Worm (Caenorhabditis elegans) whole organism, early embryonic: ENCODE data around the gene sfxn-2.

Source experiments
- B0310.2 ChIP-seq: sonication (generic microtip); optimal IDR thresholded peaks from 2 replicates; lab custom pipeline; 2016; ENCODE audit warnings: mild to moderate bottlenecking, missing genetic modification characterization, missing compliant biosample characterization
- F13C5.2 ChIP-seq: sonication (generic microtip); optimal IDR thresholded peaks from 2 replicates; lab custom pipeline; 2017; ENCODE audit warnings: mild to moderate bottlenecking, missing genetic modification characterization, inconsistent platforms, missing compliant biosample characterization
- aly-1 ChIP-seq: sonication (generic microtip); optimal IDR thresholded peaks from 2 replicates; lab custom pipeline; 2016; ENCODE audit warnings: missing genetic modification characterization, missing compliant biosample characterization
- ama-1 ChIP-seq: fragments of 150-350 bp; optimal IDR thresholded peaks from 2 replicates; lab custom pipeline; 2014
- ceh-13 ChIP-seq: fragments of 200-800 bp; sonication (Bioruptor generic); optimal IDR thresholded peaks from 2 replicates; lab custom pipeline; 2018; ENCODE audit warnings: mild to moderate bottlenecking, missing genetic modification characterization, missing compliant biosample characterization
- ceh-36 ChIP-seq: sonication (generic microtip); optimal IDR thresholded peaks from 2 replicates; lab custom pipeline; 2016; ENCODE audit warnings: missing genetic modification characterization, inconsistent platforms, missing compliant biosample characterization
- ets-7 ChIP-seq: sonication (generic microtip); optimal IDR thresholded peaks from 2 replicates; lab custom pipeline; 2016; ENCODE audit warnings: missing genotype, missing genetic modification characterization, missing compliant biosample characterization
- flt-1 ChIP-seq: fragments of 200-800 bp; sonication (Bioruptor generic); IDR thresholded peaks from 2 replicates; pipeline ENCODE4 v1.3.6; 2022; ENCODE audit warnings: missing genetic modification characterization, missing compliant biosample characterization
- hmbx-1 ChIP-seq: sonication (generic microtip); optimal IDR thresholded peaks from 2 replicates; lab custom pipeline; 2016; ENCODE audit warnings: mild to moderate bottlenecking, missing genetic modification characterization, missing compliant biosample characterization
- hmg-4 ChIP-seq: fragments of 200-800 bp; sonication (Bioruptor generic); optimal IDR thresholded peaks from 2 replicates; lab custom pipeline; 2018; ENCODE audit warnings: mild to moderate bottlenecking, missing genetic modification characterization, missing compliant biosample characterization
- hnd-1 ChIP-seq: sonication (generic microtip); optimal IDR thresholded peaks from 2 replicates; lab custom pipeline; 2016; ENCODE audit warnings: missing genetic modification characterization, missing compliant biosample characterization
- pes-1 ChIP-seq: fragments of 200-800 bp; sonication (Bioruptor generic); IDR thresholded peaks from 2 replicates; pipeline ENCODE4 v1.3.6; 2022; ENCODE audit warnings: missing genetic modification reagents, missing genetic modification characterization, missing compliant biosample characterization
- scrt-1 ChIP-seq: fragments of 200-800 bp; sonication (Bioruptor generic); IDR thresholded peaks from 2 replicates; pipeline ENCODE4 v1.3.6; 2022; ENCODE audit warnings: missing genetic modification characterization, missing compliant biosample characterization
- sea-1 ChIP-seq: fragments of 200-800 bp; sonication (Bioruptor generic); conservative IDR thresholded peaks from 2 replicates; pipeline ENCODE4 v1.3.6; 2022; ENCODE audit warnings: missing genetic modification characterization, missing compliant biosample characterization
- tbx-11 ChIP-seq: fragments of 200-800 bp; sonication (Bioruptor generic); IDR thresholded peaks from 2 replicates; pipeline ENCODE4 v1.3.6; 2022; ENCODE audit warnings: missing genetic modification characterization, missing compliant biosample characterization
- tbx-37 ChIP-seq: fragments of 200-800 bp; sonication (Bioruptor generic); conservative IDR thresholded peaks from 2 replicates; pipeline ENCODE4 v1.3.6; 2022; ENCODE audit warnings: missing genetic modification reagents, missing genetic modification characterization, missing compliant biosample characterization
- tra-4 ChIP-seq: sonication (generic microtip); optimal IDR thresholded peaks from 2 replicates; lab custom pipeline; 2017; ENCODE audit warnings: missing genetic modification characterization, missing compliant biosample characterization

Gene sfxn-2

DNA sequence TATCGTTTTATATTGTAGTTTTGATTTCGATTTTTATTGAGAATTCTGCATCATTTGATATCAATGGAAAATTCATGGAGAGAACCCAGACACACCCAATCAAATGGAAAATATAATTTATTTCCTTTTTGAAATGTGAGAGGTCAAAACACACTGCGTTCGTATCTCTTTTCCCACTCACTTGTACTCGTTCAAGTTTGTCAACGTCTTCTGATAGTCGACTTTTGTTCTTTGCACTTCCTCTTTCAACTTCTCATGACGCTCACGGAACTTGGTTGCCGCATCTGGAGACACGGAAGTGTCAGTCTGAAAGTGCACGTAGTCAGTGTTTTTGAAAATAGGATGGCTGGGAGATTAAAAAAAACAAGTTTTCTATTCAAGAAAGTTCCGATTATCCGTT is 32.2 kb upstream of the sfxn-2 start:
- TF ChIP-seq aly-1 (tag; lab: Kevin White, UChicago) (no peak), hmbx-1 (tag; lab: Kevin White, UChicago) (no peak), ceh-13 (GFP tag; lab: Kevin White, UChicago) (no peak), hnd-1 (no peak), sea-1 (GFP tag; lab: Robert Waterston, UW) (no peak), hmg-4 (GFP tag; lab: Kevin White, UChicago) (no peak), pes-1 (GFP tag; lab: Robert Waterston, UW) (no peak), ama-1 (no peak), ceh-36 (tag; lab: Kevin White, UChicago) (no peak), flt-1 (GFP tag; lab: Robert Waterston, UW) (no peak), tbx-37 (GFP tag; lab: Robert Waterston, UW) (no peak), F13C5.2 (no peak), scrt-1 (no peak), tbx-11 (GFP tag; lab: Robert Waterston, UW) (no peak), B0310.2 (no peak), tra-4 (tag; lab: Kevin White, UChicago) (no peak)

DNA sequence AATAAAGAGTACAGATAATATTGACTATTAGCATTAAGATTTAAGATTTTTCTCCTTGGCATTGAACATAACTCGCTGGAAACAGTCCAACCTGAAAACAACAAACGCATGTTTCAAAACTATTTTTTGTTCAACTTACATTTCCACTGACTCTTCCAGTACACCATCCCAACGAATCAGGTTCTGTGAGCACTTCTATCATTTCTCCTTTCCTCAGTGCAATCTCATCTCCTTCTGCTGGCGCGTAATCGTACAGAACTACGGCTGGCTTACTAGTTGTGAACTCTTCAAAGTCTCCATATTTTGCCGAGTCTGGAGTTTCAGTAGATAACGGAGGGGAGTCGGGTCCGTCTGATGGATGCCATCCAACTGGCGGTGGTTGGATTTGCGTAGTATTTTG is 31.1 kb upstream of the sfxn-2 start:
- TF ChIP-seq aly-1 (tag; lab: Kevin White, UChicago) (no peak), F13C5.2 (no peak), scrt-1 (no peak), ama-1 (no peak)

DNA sequence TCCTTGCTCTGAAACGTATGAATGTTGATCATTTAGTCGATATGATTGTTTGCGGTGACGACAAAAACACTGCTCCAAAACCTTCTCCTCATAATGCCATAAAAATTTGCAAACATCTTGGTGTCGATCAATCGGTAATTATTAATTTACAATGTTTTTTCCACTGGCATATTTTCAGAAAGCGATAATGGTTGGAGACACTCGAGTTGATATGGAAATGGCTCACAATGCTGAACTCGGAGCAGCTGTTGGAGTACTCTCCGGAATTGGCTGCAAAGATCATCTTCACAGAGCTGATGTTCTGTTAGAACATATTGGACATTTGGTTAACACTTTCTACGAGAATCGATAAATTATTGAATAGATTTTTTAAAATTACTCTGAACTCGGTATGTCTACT is 30.4 kb upstream of the sfxn-2 start:
- no peak for TF ChIP-seq tbx-37 (GFP tag; lab: Robert Waterston, UW)
- no peak for TF ChIP-seq tra-4 (tag; lab: Kevin White, UChicago)
- no peak for TF ChIP-seq ets-7 (tag; lab: Kevin White, UChicago)
- no peak for TF ChIP-seq hmbx-1 (tag; lab: Kevin White, UChicago)
- no peak for TF ChIP-seq B0310.2
- no peak for TF ChIP-seq hmg-4 (GFP tag; lab: Kevin White, UChicago)
- TF ChIP-seq scrt-1, result no peak
- TF ChIP-seq pes-1 (GFP tag; lab: Robert Waterston, UW), result no peak
- no peak for TF ChIP-seq hnd-1
- no peak for TF ChIP-seq ceh-36 (tag; lab: Kevin White, UChicago)
- no peak for TF ChIP-seq sea-1 (GFP tag; lab: Robert Waterston, UW)
- no peak for TF ChIP-seq F13C5.2
- no peak for TF ChIP-seq aly-1 (tag; lab: Kevin White, UChicago)
- TF ChIP-seq ama-1, result no peak
- no peak for TF ChIP-seq tbx-11 (GFP tag; lab: Robert Waterston, UW)

DNA sequence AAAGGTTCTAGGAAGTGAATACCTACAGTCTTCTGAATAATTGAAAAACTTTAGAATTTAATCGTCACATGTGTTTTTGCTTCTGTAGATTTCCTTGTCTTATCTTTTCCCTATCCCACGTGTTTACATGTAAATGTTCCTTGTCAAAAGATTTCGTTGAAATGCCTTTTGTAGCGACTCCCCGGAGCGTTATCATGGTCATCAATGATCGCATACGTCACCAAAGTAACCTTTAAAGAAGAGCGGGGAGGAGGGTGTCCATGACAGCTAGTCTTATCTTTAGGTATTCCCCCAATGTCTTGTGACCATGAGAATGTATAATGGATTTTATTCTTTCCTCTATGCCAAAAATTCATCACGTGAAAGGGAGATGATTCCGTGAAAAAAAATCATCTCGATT is 28.8 kb upstream of the sfxn-2 start:
- TF ChIP-seq ets-7 (tag; lab: Kevin White, UChicago) (no peak), aly-1 (tag; lab: Kevin White, UChicago) (no peak), flt-1 (GFP tag; lab: Robert Waterston, UW) (no peak), F13C5.2 (no peak), hnd-1 (no peak), ceh-13 (GFP tag; lab: Kevin White, UChicago) (no peak), tra-4 (tag; lab: Kevin White, UChicago) (no peak), pes-1 (GFP tag; lab: Robert Waterston, UW) (no peak), ama-1 (no peak), ceh-36 (tag; lab: Kevin White, UChicago) (no peak), hmbx-1 (tag; lab: Kevin White, UChicago) (no peak), B0310.2 (no peak), tbx-37 (GFP tag; lab: Robert Waterston, UW) (no peak), tbx-11 (GFP tag; lab: Robert Waterston, UW) (no peak)

DNA sequence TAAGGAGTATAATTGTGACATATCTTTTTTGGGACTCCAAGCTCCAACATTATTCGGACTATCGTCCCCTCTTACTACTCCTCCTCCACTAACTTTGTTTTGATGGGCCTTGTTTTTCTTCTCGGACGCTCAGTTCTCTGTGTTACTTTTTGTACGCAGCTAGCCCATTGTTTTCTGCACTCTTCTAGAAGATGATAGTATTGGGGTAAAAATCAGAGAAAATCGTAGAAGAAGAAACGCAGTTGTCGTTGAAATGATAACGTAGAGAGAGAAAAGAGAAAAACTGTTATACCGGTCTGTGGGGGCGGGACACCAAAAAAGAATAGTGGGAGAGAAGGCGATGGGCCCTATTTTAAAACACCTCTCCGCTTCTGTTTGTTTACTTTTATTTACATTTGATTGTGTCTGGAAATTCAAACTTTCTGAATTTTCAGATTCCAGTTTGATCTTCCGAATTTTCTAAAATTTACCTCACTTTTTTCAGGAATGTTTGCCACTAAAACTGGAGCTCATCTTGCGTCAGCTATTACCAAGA is 27.5 kb upstream of the sfxn-2 start, which contains the start of gene F45E1.4:
TSS of gene F45E1.4 (plus strand) at position 485 of the 535 bp plus-strand sequence.
- TF ChIP-seq scrt-1, result no peak
- no peak for TF ChIP-seq hnd-1
- TF ChIP-seq ets-7 (tag; lab: Kevin White, UChicago), result no peak
- no peak for TF ChIP-seq sea-1 (GFP tag; lab: Robert Waterston, UW)
- TF ChIP-seq hmg-4 (GFP tag; lab: Kevin White, UChicago), result no peak
- TF ChIP-seq ceh-36 (tag; lab: Kevin White, UChicago), result no peak
- TF ChIP-seq B0310.2, result no peak
- TF ChIP-seq aly-1 (tag; lab: Kevin White, UChicago), result no peak
- no peak for TF ChIP-seq F13C5.2

DNA sequence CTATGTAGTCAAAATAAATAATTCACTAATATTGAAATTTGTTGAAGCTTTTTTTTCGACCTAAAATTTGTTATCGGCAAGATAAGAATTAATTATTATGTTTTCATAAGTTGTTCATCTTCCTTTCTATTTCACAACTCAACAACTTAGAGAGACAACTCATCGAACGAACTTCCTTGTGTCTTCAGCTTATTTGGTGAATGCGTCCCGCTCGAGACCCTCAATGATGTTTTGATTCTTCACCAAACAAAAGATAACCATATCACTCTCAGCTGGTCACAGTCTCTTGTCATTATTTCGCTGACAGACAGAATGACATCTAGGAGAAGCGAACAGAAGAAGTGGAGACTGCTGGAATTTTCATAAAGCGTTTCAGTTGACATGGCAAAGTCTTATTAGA is 26.6 kb upstream of the sfxn-2 start:
- TF ChIP-seq sea-1 (GFP tag; lab: Robert Waterston, UW) (no peak), aly-1 (tag; lab: Kevin White, UChicago) (no peak), scrt-1 (no peak), ceh-13 (GFP tag; lab: Kevin White, UChicago) (no peak), ets-7 (tag; lab: Kevin White, UChicago) (no peak), hmbx-1 (tag; lab: Kevin White, UChicago) (no peak), ceh-36 (tag; lab: Kevin White, UChicago) (no peak), hnd-1 (no peak), tbx-11 (GFP tag; lab: Robert Waterston, UW) (no peak), hmg-4 (GFP tag; lab: Kevin White, UChicago) (no peak), ama-1 (no peak)

DNA sequence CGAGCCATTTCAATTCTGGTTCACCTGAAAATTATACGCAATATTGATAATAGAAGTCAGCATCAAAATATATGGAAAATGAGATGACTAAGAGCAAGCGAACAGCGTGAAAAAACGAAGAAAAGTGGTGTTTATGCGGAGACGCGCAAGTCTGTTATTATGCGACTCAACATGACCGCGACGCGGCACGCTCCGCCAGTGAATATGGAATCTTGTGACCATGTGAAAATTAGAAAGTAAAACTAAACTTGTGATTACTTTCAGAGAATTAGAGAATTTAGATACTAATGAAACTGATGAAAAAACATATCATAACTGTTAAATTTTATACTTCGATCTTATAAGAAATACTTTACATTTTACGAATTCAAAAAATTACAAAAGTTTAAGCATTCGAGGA is 23.9 kb upstream of the sfxn-2 start, which contains the start of gene his-71:
TSS of gene his-71 (minus strand) at position 24 of the 400 bp plus-strand sequence.
- TF ChIP-seq F13C5.2 (no peak), aly-1 (tag; lab: Kevin White, UChicago) (no peak), tra-4 (tag; lab: Kevin White, UChicago) (no peak), ceh-36 (tag; lab: Kevin White, UChicago) (no peak), hmbx-1 (tag; lab: Kevin White, UChicago) (no peak), tbx-37 (GFP tag; lab: Robert Waterston, UW) (no peak), ets-7 (tag; lab: Kevin White, UChicago) (no peak), sea-1 (GFP tag; lab: Robert Waterston, UW) (no peak), flt-1 (GFP tag; lab: Robert Waterston, UW) (no peak), pes-1 (GFP tag; lab: Robert Waterston, UW) (no peak), ama-1 (no peak), scrt-1 (no peak), hmg-4 (GFP tag; lab: Kevin White, UChicago) (no peak), B0310.2 (no peak)
